Fruit fly (Drosophila melanogaster) whole organism, embryonic: Measurements from ENCODE around the gene melt.
A peak's percentile ranks its signal among the peaks of the same experiment; 100 is the strongest.

Source experiments
- Ada2b ChIP-seq: fragments of 200-800 bp; sonication (Bioruptor generic); IDR thresholded peaks from 2 replicates; pipeline ENCODE4 v1.3.6; 2022; ENCODE audit warnings: missing biosample characterization, missing genetic modification characterization
- Atf-2 ChIP-seq: fragments of 200-800 bp; sonication (Bioruptor generic); optimal IDR thresholded peaks from 2 replicates; lab custom pipeline; 2016; ENCODE audit warnings: missing biosample characterization, missing genetic modification characterization
- Blimp-1 ChIP-seq: fragments of 200-800 bp; sonication (Bioruptor generic); optimal IDR thresholded peaks from 3 replicates; lab custom pipeline; 2018; ENCODE audit warnings: missing biosample characterization, missing genetic modification characterization, mild to moderate bottlenecking, moderate library complexity, missing genetic modification reagents
- Bteb2 ChIP-seq: fragments of 200-800 bp; sonication (Bioruptor generic); optimal IDR thresholded peaks from 2 replicates; lab custom pipeline; 2016; ENCODE audit warnings: missing biosample characterization, missing genetic modification characterization
- CG1024 ChIP-seq: fragments of 200-800 bp; sonication (Bioruptor generic); IDR thresholded peaks from 2 replicates; pipeline ENCODE4 v1.3.6; 2022; ENCODE audit warnings: missing biosample characterization, missing genetic modification characterization
- CG10654 ChIP-seq: fragments of 200-800 bp; sonication (Bioruptor generic); optimal IDR thresholded peaks from 2 replicates; lab custom pipeline; 2016; ENCODE audit warnings: missing biosample characterization, missing genetic modification characterization
- CG11247 ChIP-seq: fragments of 200-800 bp; sonication (Bioruptor generic); IDR thresholded peaks from 2 replicates; pipeline ENCODE4 v1.3.6; 2022; ENCODE audit warnings: missing biosample characterization, missing genetic modification characterization
- CG11696 ChIP-seq: fragments of 200-800 bp; sonication (Bioruptor generic); IDR thresholded peaks from 2 replicates; pipeline ENCODE4 v1.3.6; 2022; ENCODE audit warnings: missing biosample characterization, missing genetic modification characterization
- CG13624 ChIP-seq: fragments of 200-800 bp; sonication (Bioruptor generic); optimal IDR thresholded peaks from 2 replicates; lab custom pipeline; 2016; ENCODE audit warnings: missing biosample characterization, missing genetic modification characterization
- CG13775 ChIP-seq: fragments of 200-800 bp; sonication (Bioruptor generic); optimal IDR thresholded peaks from 3 replicates; lab custom pipeline; 2017; ENCODE audit warnings: missing biosample characterization, mild to moderate bottlenecking, missing genetic modification characterization
- CG14050 ChIP-seq: fragments of 200-800 bp; sonication (Bioruptor generic); IDR thresholded peaks from 3 replicates; pipeline ENCODE4 v1.3.6; 2022; ENCODE audit warnings: missing biosample characterization, missing genetic modification characterization
- CG18599 ChIP-seq: fragments of 200-800 bp; sonication (Bioruptor generic); optimal IDR thresholded peaks from 3 replicates; lab custom pipeline; 2017; ENCODE audit warnings: missing biosample characterization, missing genetic modification characterization, mild to moderate bottlenecking, moderate library complexity, missing genetic modification reagents
- CG2116 ChIP-seq: fragments of 200-800 bp; sonication (Bioruptor generic); optimal IDR thresholded peaks from 3 replicates; lab custom pipeline; 2018; ENCODE audit warnings: missing biosample characterization, mild to moderate bottlenecking, missing genetic modification characterization
- CG2199 ChIP-seq: fragments of 200-800 bp; sonication (Bioruptor generic); IDR thresholded peaks from 3 replicates; pipeline ENCODE4 v1.3.6; 2022; ENCODE audit warnings: missing biosample characterization, missing genetic modification characterization
- CG30403 ChIP-seq: fragments of 200-800 bp; sonication (Bioruptor generic); optimal IDR thresholded peaks from 3 replicates; lab custom pipeline; 2016; ENCODE audit warnings: missing biosample characterization, missing genetic modification characterization
- CG3847 ChIP-seq: fragments of 200-800 bp; sonication (Bioruptor generic); IDR thresholded peaks from 2 replicates; pipeline ENCODE4 v1.3.6; 2022; ENCODE audit warnings: missing biosample characterization, missing genetic modification characterization
- CG6175 ChIP-seq: fragments of 200-800 bp; sonication (Bioruptor generic); IDR thresholded peaks from 3 replicates; pipeline ENCODE4 v1.3.6; 2022; ENCODE audit warnings: missing biosample characterization, missing genetic modification characterization
- CG6689 ChIP-seq: fragments of 200-800 bp; sonication (Bioruptor generic); IDR thresholded peaks from 2 replicates; pipeline ENCODE4 v1.3.6; 2022; ENCODE audit warnings: missing biosample characterization, missing genetic modification characterization
- CG7928 ChIP-seq: fragments of 200-800 bp; sonication (Bioruptor generic); optimal IDR thresholded peaks from 2 replicates; lab custom pipeline; 2017; ENCODE audit warnings: missing biosample characterization, mild to moderate bottlenecking, missing genetic modification characterization
- CG8359 ChIP-seq: fragments of 200-800 bp; sonication (Bioruptor generic); optimal IDR thresholded peaks from 2 replicates; lab custom pipeline; 2017; ENCODE audit warnings: missing biosample characterization, mild to moderate bottlenecking, missing genetic modification characterization, borderline replicate concordance
- CG8924 ChIP-seq: fragments of 200-800 bp; optimal IDR thresholded peaks from 3 replicates; lab custom pipeline; 2019; ENCODE audit warnings: missing biosample characterization, mild to moderate bottlenecking, missing genetic modification characterization, moderate library complexity
- CoRest ChIP-seq: fragments of 200-800 bp; sonication (Bioruptor generic); optimal IDR thresholded peaks from 3 replicates; lab custom pipeline; 2018; ENCODE audit warnings: missing biosample characterization, mild to moderate bottlenecking, missing genetic modification characterization, moderate library complexity
- Deaf1 ChIP-seq: fragments of 200-800 bp; optimal IDR thresholded peaks from 3 replicates; lab custom pipeline; 2019; ENCODE audit warnings: missing biosample characterization, mild to moderate bottlenecking, missing genetic modification characterization, moderate library complexity
- Doc3 ChIP-seq: fragments of 200-800 bp; sonication (Bioruptor generic); IDR thresholded peaks from 3 replicates; pipeline ENCODE4 v1.3.6; 2022; ENCODE audit warnings: missing biosample characterization, missing genetic modification characterization; ENCODE audit not compliant: partially characterized antibody
- Drgx ChIP-seq: fragments of 200-800 bp; sonication (Bioruptor generic); IDR thresholded peaks from 2 replicates; pipeline ENCODE4 v1.3.6; 2022; ENCODE audit warnings: missing biosample characterization, missing genetic modification characterization
- HLH3B ChIP-seq: fragments of 200-800 bp; sonication (Bioruptor generic); IDR thresholded peaks from 2 replicates; pipeline ENCODE4 v1.3.6; 2022; ENCODE audit warnings: missing biosample characterization, missing genetic modification characterization
- MBD-R2 ChIP-seq: fragments of 200-800 bp; sonication (Bioruptor generic); IDR thresholded peaks from 2 replicates; pipeline ENCODE4 v1.3.6; 2022; ENCODE audit warnings: missing biosample characterization, missing genetic modification characterization
- Max ChIP-seq: fragments of 200-800 bp; sonication (Bioruptor generic); optimal IDR thresholded peaks from 2 replicates; lab custom pipeline; 2016; ENCODE audit warnings: missing biosample characterization, mild to moderate bottlenecking, missing genetic modification characterization
- PHDP ChIP-seq: fragments of 200-800 bp; sonication (Bioruptor generic); optimal IDR thresholded peaks from 3 replicates; lab custom pipeline; 2018; ENCODE audit warnings: missing biosample characterization, mild to moderate bottlenecking, missing genetic modification characterization, moderate library complexity
- Sox102F ChIP-seq: fragments of 200-800 bp; sonication (Bioruptor generic); optimal IDR thresholded peaks from 2 replicates; lab custom pipeline; 2018; ENCODE audit warnings: missing biosample characterization, mild to moderate bottlenecking, missing genetic modification characterization, moderate library complexity
- Sry-β ChIP-seq: fragments of 200-800 bp; sonication (Bioruptor generic); optimal IDR thresholded peaks from 2 replicates; lab custom pipeline; 2018; ENCODE audit warnings: missing biosample characterization, mild to moderate bottlenecking, missing genetic modification characterization, moderate library complexity
- Ssrp ChIP-seq: fragments of 200-800 bp; sonication (Bioruptor generic); optimal IDR thresholded peaks from 2 replicates; lab custom pipeline; 2018; ENCODE audit warnings: missing biosample characterization, mild to moderate bottlenecking, missing genetic modification characterization, moderate library complexity
- amos ChIP-seq: fragments of 200-800 bp; sonication (Bioruptor generic); IDR thresholded peaks from 2 replicates; pipeline ENCODE4 v1.3.6; 2022; ENCODE audit warnings: missing biosample characterization, missing genetic modification characterization; ENCODE audit not compliant: partially characterized antibody
- aop ChIP-seq: fragments of 200-800 bp; sonication (Bioruptor generic); IDR thresholded peaks from 2 replicates; pipeline ENCODE4 v1.3.6; 2022; ENCODE audit warnings: missing biosample characterization, missing genetic modification characterization
- btn ChIP-seq: fragments of 200-800 bp; sonication (Bioruptor generic); optimal IDR thresholded peaks from 2 replicates; lab custom pipeline; 2016; ENCODE audit warnings: missing biosample characterization, missing genetic modification characterization
- cg ChIP-seq: fragments of 200-800 bp; sonication (Bioruptor generic); optimal IDR thresholded peaks from 3 replicates; lab custom pipeline; 2019; ENCODE audit warnings: missing biosample characterization, mild to moderate bottlenecking, missing genetic modification characterization, moderate library complexity
- dati ChIP-seq: fragments of 200-800 bp; sonication (Bioruptor generic); IDR thresholded peaks from 2 replicates; pipeline ENCODE4 v1.3.6; 2022; ENCODE audit warnings: missing biosample characterization, missing genetic modification characterization
- gcm ChIP-seq: fragments of 200-800 bp; sonication (Bioruptor generic); optimal IDR thresholded peaks from 2 replicates; lab custom pipeline; 2019; ENCODE audit warnings: missing biosample characterization, mild to moderate bottlenecking, missing genetic modification characterization, moderate library complexity
- ham ChIP-seq: fragments of 200-800 bp; sonication (Bioruptor generic); IDR thresholded peaks from 2 replicates; pipeline ENCODE4 v1.3.6; 2022; ENCODE audit warnings: missing biosample characterization, missing genetic modification characterization
- repo ChIP-seq: fragments of 200-800 bp; sonication (Bioruptor generic); optimal IDR thresholded peaks from 2 replicates; lab custom pipeline; 2016; ENCODE audit warnings: missing biosample characterization, missing genetic modification characterization
- row ChIP-seq: fragments of 200-800 bp; sonication (Bioruptor generic); IDR thresholded peaks from 3 replicates; pipeline ENCODE4 v1.3.6; 2022; ENCODE audit warnings: missing biosample characterization, missing genetic modification characterization
- salm ChIP-seq: fragments of 200-800 bp; sonication (Bioruptor generic); optimal IDR thresholded peaks from 2 replicates; lab custom pipeline; 2018; ENCODE audit warnings: missing biosample characterization, mild to moderate bottlenecking, missing genetic modification characterization
- scrt ChIP-seq: fragments of 200-800 bp; sonication (Bioruptor generic); optimal IDR thresholded peaks from 2 replicates; lab custom pipeline; 2018; ENCODE audit warnings: missing biosample characterization, mild to moderate bottlenecking, missing genetic modification characterization, moderate library complexity
- sens-2 ChIP-seq: fragments of 200-800 bp; sonication (Bioruptor generic); IDR thresholded peaks from 2 replicates; pipeline ENCODE4 v1.3.6; 2022; ENCODE audit warnings: missing biosample characterization, missing genetic modification characterization
- unpg ChIP-seq: fragments of 200-800 bp; sonication (Bioruptor generic); optimal IDR thresholded peaks from 3 replicates; lab custom pipeline; 2018; ENCODE audit warnings: missing biosample characterization, mild to moderate bottlenecking, missing genetic modification characterization, moderate library complexity
- vfl ChIP-seq: fragments of 200-800 bp; sonication (Bioruptor generic); optimal IDR thresholded peaks from 2 replicates; lab custom pipeline; 2016; ENCODE audit warnings: missing biosample characterization, missing genetic modification characterization
- vnd ChIP-seq: fragments of 200-800 bp; sonication (Bioruptor generic); IDR thresholded peaks from 3 replicates; pipeline ENCODE4 v1.3.6; 2022; ENCODE audit warnings: missing biosample characterization, missing genetic modification characterization; ENCODE audit not compliant: partially characterized antibody
- zf30C ChIP-seq: fragments of 200-800 bp; sonication (Bioruptor generic); optimal IDR thresholded peaks from 3 replicates; lab custom pipeline; 2018; ENCODE audit warnings: missing biosample characterization, mild to moderate bottlenecking, missing genetic modification characterization

The melt gene

dm6 chr3L:7151521-7152465 is 17.5 kb downstream of the melt start (continued):
- TF ChIP-seq CG30403 (GFP tag; lab: Kevin White, UChicago) (peak; percentile 43), CG2199 (GFP tag; lab: Robert Waterston, UW) (no peak), CG11247 (GFP tag; lab: Robert Waterston, UW) (0 out of 2 replicates have a peak, but pooled peaks have one; percentile 33), Atf-2 (GFP tag; lab: Kevin White, UChicago) (no peak), CG13624 (no peak), Ssrp (tag; lab: Kevin White, UChicago) (peak; percentile 66), vfl (GFP tag; lab: Kevin White, UChicago) (no peak), PHDP (tag; lab: Kevin White, UChicago) (peak; percentile 61), CG1024 (GFP tag; lab: Robert Waterston, UW) (peak; percentile 25; the same call in 1 of the 2 replicates), CG8359 (GFP tag; lab: Kevin White, UChicago) (peak; percentile 38), cg (GFP tag; lab: Kevin White, UChicago) (no peak), repo (GFP tag; lab: Kevin White, UChicago) (no peak), aop (peak; percentile 33; the same call in 1 of the 2 replicates), HLH3B (GFP tag; lab: Robert Waterston, UW) (peak; percentile 66), CG8924 (tag; lab: Kevin White, UChicago) (peak; percentile 58), Ada2b (GFP tag; lab: Robert Waterston, UW) (no peak), CG11696 (GFP tag; lab: Robert Waterston, UW) (0 out of 2 replicates have a peak, but pooled peaks have one; percentile 9), dati (GFP tag; lab: Robert Waterston, UW) (no peak), vnd (GFP tag; lab: Robert Waterston, UW) (no peak), Doc3 (GFP tag; lab: Robert Waterston, UW) (no peak), CoRest (tag; lab: Kevin White, UChicago) (peak; percentile 51), btn (GFP tag; lab: Kevin White, UChicago) (no peak), MBD-R2 (GFP tag; lab: Robert Waterston, UW) (no peak), CG7928 (GFP tag; lab: Kevin White, UChicago) (no peak), CG10654 (GFP tag; lab: Kevin White, UChicago) (peak; percentile 19), CG13775 (GFP tag; lab: Kevin White, UChicago) (peak; percentile 23), Sry-β (GFP tag; lab: Kevin White, UChicago) (no peak), zf30C (GFP tag; lab: Kevin White, UChicago) (no peak), amos (no peak), row (GFP tag; lab: Robert Waterston, UW) (peak; percentile 75), Sox102F (GFP tag; lab: Kevin White, UChicago) (peak; percentile 73), Blimp-1 (GFP tag; lab: Kevin White, UChicago) (peak; percentile 84), salm (tag; lab: Kevin White, UChicago) (no peak), Drgx (peak; percentile 84), ham (GFP tag; lab: Robert Waterston, UW) (no peak), Deaf1 (tag; lab: Kevin White, UChicago) (no peak), CG3847 (GFP tag; lab: Robert Waterston, UW) (0 out of 2 replicates have a peak, but pooled peaks have one; percentile 31), gcm (peak; percentile 77), CG14050 (GFP tag; lab: Robert Waterston, UW) (no peak), CG6689 (GFP tag; lab: Robert Waterston, UW) (peak; percentile 77), Bteb2 (no peak), scrt (GFP tag; lab: Kevin White, UChicago) (no peak), unpg (GFP tag; lab: Kevin White, UChicago) (peak; percentile 46), Max (GFP tag; lab: Kevin White, UChicago) (no peak), CG18599 (GFP tag; lab: Kevin White, UChicago) (no peak), CG6175 (GFP tag; lab: Robert Waterston, UW) (no peak), CG2116 (GFP tag; lab: Kevin White, UChicago) (no peak), sens-2 (GFP tag; lab: Robert Waterston, UW) (peak; percentile 44; the same call in 1 of the 2 replicates)
